Worm (Caenorhabditis elegans) whole organism, L4 larva: ENCODE measurements around the gene lars-1.
A peak's percentile ranks its signal among the peaks of the same experiment; 100 is the strongest.

Experiments
- T20F7.1 ChIP-seq: fragments of 200-800 bp; sonication (Bioruptor generic); optimal IDR thresholded peaks from 2 replicates; lab custom pipeline; 2018; ENCODE audit warnings: mild to moderate bottlenecking, missing genetic modification characterization, missing compliant biosample characterization
- T26A8.4 ChIP-seq: fragments of 200-800 bp; sonication (Bioruptor generic); IDR thresholded peaks from 2 replicates; pipeline ENCODE4 v1.3.6; 2022; ENCODE audit warnings: missing genetic modification characterization, missing compliant biosample characterization
- aha-1 ChIP-seq: fragments of 150-350 bp; peaks from one replicate; lab custom pipeline; 2014; ENCODE audit warnings: missing biosample characterization, missing genetic modification characterization
- ama-1 ChIP-seq: fragments of 150-350 bp; optimal IDR thresholded peaks from 2 replicates; lab custom pipeline; 2014; ENCODE audit warnings: inconsistent platforms, mixed read lengths
- attf-4 ChIP-seq: sonication (generic microtip); optimal IDR thresholded peaks from 3 replicates; lab custom pipeline; 2017; ENCODE audit warnings: missing biosample characterization, missing genetic modification characterization
- ceh-62 ChIP-seq: sonication (generic microtip); optimal IDR thresholded peaks from 2 replicates; lab custom pipeline; 2017; ENCODE audit warnings: missing biosample characterization, missing genetic modification characterization
- ceh-82 ChIP-seq: sonication (generic microtip); optimal IDR thresholded peaks from 2 replicates; lab custom pipeline; 2017; ENCODE audit warnings: missing biosample characterization, missing genetic modification characterization
- daf-19 ChIP-seq: fragments of 200-800 bp; sonication (Bioruptor generic); conservative IDR thresholded peaks from 2 replicates; pipeline ENCODE4 v1.3.6; 2022; ENCODE audit warnings: missing genetic modification characterization, missing compliant biosample characterization
- dmd-6 ChIP-seq: fragments of 200-800 bp; sonication (Bioruptor generic); IDR thresholded peaks from 2 replicates; pipeline ENCODE4 v1.3.6; 2022; ENCODE audit warnings: missing genetic modification reagents, missing genetic modification characterization, missing compliant biosample characterization
- duxl-1 ChIP-seq: sonication (generic microtip); optimal IDR thresholded peaks from 2 replicates; lab custom pipeline; 2016; ENCODE audit warnings: mild to moderate bottlenecking, missing genetic modification characterization, moderate library complexity, missing compliant biosample characterization; ENCODE audit not compliant: poor library complexity
- egl-27 ChIP-seq: sonication (generic microtip); optimal IDR thresholded peaks from 3 replicates; lab custom pipeline; 2017; ENCODE audit warnings: missing biosample characterization, missing genetic modification reagents, missing genetic modification characterization
- hlh-11 ChIP-seq: fragments of 200-800 bp; sonication (Bioruptor generic); optimal IDR thresholded peaks from 2 replicates; lab custom pipeline; 2018; ENCODE audit warnings: mild to moderate bottlenecking, missing genetic modification characterization, missing compliant biosample characterization
- hlh-30 ChIP-seq: sonication (generic microtip); optimal IDR thresholded peaks from 2 replicates; lab custom pipeline; 2017; ENCODE audit warnings: antibody characterized with exemption, mild to moderate bottlenecking, missing genetic modification characterization, missing compliant biosample characterization; ENCODE audit not compliant: insufficient read depth
- lin-13 ChIP-seq: fragments of 150-350 bp; optimal IDR thresholded peaks from 2 replicates; lab custom pipeline; 2014; ENCODE audit warnings: missing biosample characterization, missing genetic modification reagents, missing genetic modification characterization
- lin-38 ChIP-seq: fragments of 200-800 bp; sonication (Bioruptor generic); IDR thresholded peaks from 2 replicates; pipeline ENCODE4 v1.3.6; 2022; ENCODE audit warnings: missing genetic modification reagents, missing genetic modification characterization, missing compliant biosample characterization
- lir-3 ChIP-seq: sonication (generic microtip); optimal IDR thresholded peaks from 2 replicates; lab custom pipeline; 2016; ENCODE audit warnings: mild to moderate bottlenecking, missing genetic modification characterization, missing compliant biosample characterization
- lsy-2 ChIP-seq, 2 experiments: fragments of 150-350 bp in 1 of 2; sonication (generic microtip) in 1 of 2; optimal IDR thresholded peaks; 2 replicates each; lab custom pipeline; 2014 to 2017; ENCODE audit warnings: missing biosample characterization in 2 of 2, missing genetic modification characterization in 2 of 2
- mdt-29 ChIP-seq: fragments of 200-800 bp; sonication (Bioruptor generic); IDR thresholded peaks from 2 replicates; pipeline ENCODE4 v1.3.6; 2022; ENCODE audit warnings: missing genetic modification reagents, missing genetic modification characterization, missing compliant biosample characterization
- mxl-2 ChIP-seq: fragments of 200-800 bp; sonication (Bioruptor generic); conservative IDR thresholded peaks from 2 replicates; pipeline ENCODE4 v1.3.6; 2022; ENCODE audit warnings: missing genetic modification reagents, missing genetic modification characterization, missing compliant biosample characterization
- mxl-3 ChIP-seq: fragments of 200-800 bp; sonication (Bioruptor generic); optimal IDR thresholded peaks from 2 replicates; lab custom pipeline; 2018; ENCODE audit warnings: mild to moderate bottlenecking, missing genetic modification characterization, missing compliant biosample characterization
- nhr-28 ChIP-seq: fragments of 150-350 bp; optimal IDR thresholded peaks from 2 replicates; lab custom pipeline; 2014; ENCODE audit warnings: missing biosample characterization, missing genetic modification characterization
- snpc-1.2 ChIP-seq: fragments of 200-800 bp; sonication (Bioruptor generic); IDR thresholded peaks from 2 replicates; pipeline ENCODE4 v1.3.6; 2022; ENCODE audit warnings: missing genetic modification reagents, missing genetic modification characterization, missing compliant biosample characterization
- snpc-4 ChIP-seq: fragments of 150-350 bp; optimal IDR thresholded peaks from 2 replicates; lab custom pipeline; 2014; ENCODE audit warnings: missing biosample characterization, missing genetic modification characterization
- spr-3 ChIP-seq: fragments of 200-800 bp; sonication (Bioruptor generic); optimal IDR thresholded peaks from 2 replicates; lab custom pipeline; 2018; ENCODE audit warnings: mild to moderate bottlenecking, missing genetic modification characterization, missing compliant biosample characterization
- tag-97 ChIP-seq: fragments of 200-800 bp; sonication (Bioruptor generic); IDR thresholded peaks from 2 replicates; pipeline ENCODE4 v1.3.6; 2022; ENCODE audit warnings: missing genetic modification characterization, missing compliant biosample characterization
- unc-130 ChIP-seq: sonication (generic microtip); optimal IDR thresholded peaks from 2 replicates; lab custom pipeline; 2016; ENCODE audit warnings: missing genetic modification reagents, missing genetic modification characterization, missing compliant biosample characterization
- unc-62 ChIP-seq, 3 experiments: fragments of 150-350 bp in 1 of 3; sonication (generic microtip); optimal IDR thresholded peaks in 2 of 3; peaks in 1 of 3; 1 replicate in 1 of 3; 2 replicates in 2 of 3; lab custom pipeline; 2014 to 2017; ENCODE audit warnings: missing biosample characterization in 3 of 3, missing genetic modification characterization in 3 of 3, missing genetic modification reagents in 3 of 3, missing genotype in 1 of 3

lars-1 gene

ce11 chrIII:4236178-4236577 lies 49.6 kb upstream of the lars-1 start (continued):
- TF ChIP-seq unc-130 (no peak), dmd-6 (GFP tag; lab: Robert Waterston, UW) (peak; percentile 40), lin-13 (GFP tag; lab: Kevin White, UChicago) (peak; percentile 89), mxl-2 (GFP tag; lab: Robert Waterston, UW) (no peak), attf-4 (tag; lab: Kevin White, UChicago) (no peak), lin-38 (no peak)

ce11 chrIII:4234642-4235295 lies 48.2 kb upstream of the lars-1 start:
- TF ChIP-seq snpc-1.2 (GFP tag; lab: Robert Waterston, UW) (no peak), T20F7.1 (GFP tag; lab: Kevin White, UChicago) (no peak), nhr-28 (no peak), ceh-82 (tag; lab: Kevin White, UChicago) (no peak)

- TF ChIP-seq aha-1 (tag; lab: Kevin White, UChicago) (peak; percentile 90), lir-3 (no peak), tag-97 (GFP tag; lab: Robert Waterston, UW) (no peak), mdt-29 (GFP tag; lab: Robert Waterston, UW) (no peak)
- TF ChIP-seq, all 104 proteins: peak for 1
Measured at ce11 chrIII:4232811-4233269, 46.2 kb upstream of the lars-1 start, which contains the start of gene nhr-20. nhr-20 (minus strand) TSS chrIII:4233219.

- TF ChIP-seq ceh-62 (tag; lab: Kevin White, UChicago) (no peak), unc-62 (GFP tag; optimal IDR thresholded peaks at IDR 0.05 in 1 of 2; lab: Kevin White, UChicago) (peak in 1 of 2 experiments; percentile 93), unc-62 (tag; optimal IDR thresholded peaks at IDR 0.05; lab: Kevin White, UChicago) (no peak)
Measured at ce11 chrIII:4231372-4231771, 44.8 kb upstream of the lars-1 start.

ce11 chrIII:4230092-4230491 lies 43.5 kb upstream of the lars-1 start:
- TF ChIP-seq lsy-2 (tag; optimal IDR thresholded peaks at IDR 0.05; lab: Kevin White, UChicago) = peak in 1 of 2 experiments; percentile 27
- no peak for TF ChIP-seq daf-19 (GFP tag; lab: Robert Waterston, UW)
- TF ChIP-seq unc-130 = peak; percentile 18
- no peak for TF ChIP-seq hlh-30 (tag; lab: Kevin White, UChicago)

ce11 chrIII:4228841-4229240 lies 42.2 kb upstream of the lars-1 start, which contains the start of gene F43C1.5:
F43C1.5 (plus strand) TSS chrIII:4229141.
- TF ChIP-seq unc-62 (GFP tag; optimal IDR thresholded peaks at IDR 0.05 in 1 of 2; lab: Kevin White, UChicago) (no peak), unc-62 (tag; optimal IDR thresholded peaks at IDR 0.05; lab: Kevin White, UChicago) (no peak), duxl-1 (tag; lab: Kevin White, UChicago) (no peak), mxl-3 (GFP tag; lab: Kevin White, UChicago) (no peak), aha-1 (tag; lab: Kevin White, UChicago) (peak; percentile 2)

ce11 chrIII:4228008-4228407 lies 41.4 kb upstream of the lars-1 start, which contains the start of gene mpk-1:
mpk-1 (minus strand) TSS chrIII:4228108.
- TF ChIP-seq snpc-4 (tag; lab: Kevin White, UChicago) (no peak), lin-13 (GFP tag; lab: Kevin White, UChicago) (no peak), aha-1 (tag; lab: Kevin White, UChicago) (no peak), hlh-11 (tag; lab: Kevin White, UChicago) (no peak), egl-27 (tag; lab: Kevin White, UChicago) (no peak), spr-3 (GFP tag; lab: Kevin White, UChicago) (no peak), T26A8.4 (GFP tag; lab: Robert Waterston, UW) (no peak), ama-1 (lab: Kevin White, UChicago) (no peak)
